Fruit fly (Drosophila melanogaster) whole organism, prepupa: ENCODE results near the gene CG33766.

Source experiments
- Blimp-1 ChIP-seq: fragments of 200-800 bp; sonication (Bioruptor generic); optimal IDR thresholded peaks from 3 replicates; lab custom pipeline; 2017; ENCODE audit warnings: missing biosample characterization, missing genetic modification characterization, mild to moderate bottlenecking, moderate library complexity, missing genetic modification reagents
- CG10631 ChIP-seq: fragments of 200-800 bp; sonication (Bioruptor generic); optimal IDR thresholded peaks from 2 replicates; lab custom pipeline; 2016; ENCODE audit warnings: missing biosample characterization, missing genetic modification characterization
- CG11762 ChIP-seq: fragments of 200-800 bp; sonication (Bioruptor generic); optimal IDR thresholded peaks from 3 replicates; lab custom pipeline; 2016; ENCODE audit warnings: missing biosample characterization, missing genetic modification characterization; ENCODE audit not compliant: insufficient read depth
- CG11902 ChIP-seq: fragments of 200-800 bp; sonication (Bioruptor generic); optimal IDR thresholded peaks from 3 replicates; lab custom pipeline; 2016; ENCODE audit warnings: missing biosample characterization, missing genetic modification characterization
- CG15336 ChIP-seq: fragments of 200-800 bp; sonication (Bioruptor generic); IDR thresholded peaks from 2 replicates; pipeline ENCODE4 v1.3.6; 2022; ENCODE audit warnings: missing biosample characterization, missing genetic modification characterization
- CG1621 ChIP-seq: fragments of 200-800 bp; sonication (Bioruptor generic); optimal IDR thresholded peaks from 3 replicates; lab custom pipeline; 2018; ENCODE audit warnings: missing biosample characterization, mild to moderate bottlenecking, missing genetic modification characterization
- CG3032 ChIP-seq: fragments of 200-800 bp; optimal IDR thresholded peaks from 2 replicates; lab custom pipeline; 2019; ENCODE audit warnings: missing biosample characterization, mild to moderate bottlenecking, missing genetic modification characterization, moderate library complexity
- CG34406 ChIP-seq: fragments of 200-800 bp; sonication (Bioruptor generic); optimal IDR thresholded peaks from 3 replicates; lab custom pipeline; 2016; ENCODE audit warnings: missing biosample characterization, missing genetic modification characterization
- CG3919 ChIP-seq: fragments of 200-800 bp; sonication (Bioruptor generic); optimal IDR thresholded peaks from 3 replicates; lab custom pipeline; 2016; ENCODE audit warnings: missing biosample characterization, missing genetic modification characterization
- CG4318 ChIP-seq: fragments of 200-800 bp; sonication (Bioruptor generic); optimal IDR thresholded peaks from 3 replicates; lab custom pipeline; 2017; ENCODE audit warnings: missing biosample characterization, mild to moderate bottlenecking, missing genetic modification characterization
- CG6276 ChIP-seq: fragments of 200-800 bp; sonication (Bioruptor generic); optimal IDR thresholded peaks from 2 replicates; lab custom pipeline; 2017; ENCODE audit warnings: missing biosample characterization, mild to moderate bottlenecking, missing genetic modification characterization
- CG6854 ChIP-seq: fragments of 200-800 bp; sonication (Bioruptor generic); optimal IDR thresholded peaks from 2 replicates; lab custom pipeline; 2017; ENCODE audit warnings: missing biosample characterization, mild to moderate bottlenecking, missing genetic modification characterization
- CG7368 ChIP-seq: fragments of 200-800 bp; sonication (Bioruptor generic); optimal IDR thresholded peaks from 3 replicates; lab custom pipeline; 2016; ENCODE audit warnings: missing biosample characterization, missing genetic modification characterization
- CG8119 ChIP-seq: fragments of 200-800 bp; sonication (Bioruptor generic); IDR thresholded peaks from 3 replicates; pipeline ENCODE4 v1.3.6; 2022; ENCODE audit warnings: missing biosample characterization, missing genetic modification characterization
- CG8319 ChIP-seq: fragments of 200-800 bp; sonication (Bioruptor generic); optimal IDR thresholded peaks from 3 replicates; lab custom pipeline; 2016; ENCODE audit warnings: missing biosample characterization, missing genetic modification characterization
- CG8632 ChIP-seq: fragments of 200-800 bp; sonication (Bioruptor generic); optimal IDR thresholded peaks from 3 replicates; lab custom pipeline; 2016; ENCODE audit warnings: missing biosample characterization, missing genetic modification characterization
- CG9139 ChIP-seq: fragments of 200-800 bp; sonication (Bioruptor generic); optimal IDR thresholded peaks from 3 replicates; lab custom pipeline; 2017; ENCODE audit warnings: missing biosample characterization, mild to moderate bottlenecking, missing genetic modification characterization
- Eip93F ChIP-seq: fragments of 200-800 bp; sonication (Bioruptor generic); optimal IDR thresholded peaks from 2 replicates; lab custom pipeline; 2016; ENCODE audit warnings: missing biosample characterization, mild to moderate bottlenecking, missing genetic modification characterization
- Ets21C ChIP-seq: fragments of 200-800 bp; sonication (Bioruptor generic); optimal IDR thresholded peaks from 3 replicates; lab custom pipeline; 2016; ENCODE audit warnings: missing biosample characterization, missing genetic modification characterization
- Ets96B ChIP-seq: fragments of 200-800 bp; optimal IDR thresholded peaks from 2 replicates; lab custom pipeline; 2019; ENCODE audit warnings: missing biosample characterization, mild to moderate bottlenecking, missing genetic modification characterization, moderate library complexity
- Gug ChIP-seq: fragments of 200-800 bp; sonication (Bioruptor generic); IDR thresholded peaks from 2 replicates; pipeline ENCODE4 v1.3.6; 2022; ENCODE audit warnings: missing biosample characterization, missing genetic modification characterization
- Hr38 ChIP-seq: sonication (Bioruptor generic); optimal IDR thresholded peaks from 2 replicates; lab custom pipeline; 2016; ENCODE audit warnings: missing biosample characterization, missing genetic modification characterization
- Hr39 ChIP-seq: fragments of 200-800 bp; sonication (Bioruptor generic); optimal IDR thresholded peaks from 2 replicates; lab custom pipeline; 2016; ENCODE audit warnings: missing biosample characterization, missing genetic modification characterization
- Met ChIP-seq: fragments of 200-800 bp; sonication (Bioruptor generic); optimal IDR thresholded peaks from 3 replicates; lab custom pipeline; 2016; ENCODE audit warnings: missing biosample characterization, missing genetic modification characterization
- OdsH ChIP-seq: fragments of 200-800 bp; sonication (Bioruptor generic); optimal IDR thresholded peaks from 3 replicates; lab custom pipeline; 2016; ENCODE audit warnings: missing biosample characterization, missing genetic modification characterization
- Sox15 ChIP-seq: fragments of 200-800 bp; sonication (Bioruptor generic); optimal IDR thresholded peaks from 3 replicates; lab custom pipeline; 2016; ENCODE audit warnings: missing biosample characterization, missing genetic modification characterization
- acj6 ChIP-seq: fragments of 200-800 bp; sonication (Bioruptor generic); optimal IDR thresholded peaks from 3 replicates; lab custom pipeline; 2016; ENCODE audit warnings: missing biosample characterization, missing genetic modification characterization
- dsx ChIP-seq: fragments of 200-800 bp; optimal IDR thresholded peaks from 3 replicates; lab custom pipeline; 2019; ENCODE audit warnings: missing biosample characterization, mild to moderate bottlenecking, missing genetic modification characterization, moderate library complexity; ENCODE audit not compliant: poor library complexity, severe bottlenecking
- eg ChIP-seq: fragments of 200-800 bp; sonication (Bioruptor generic); IDR thresholded peaks from 3 replicates; pipeline ENCODE4 v1.3.6; 2022; ENCODE audit warnings: missing biosample characterization, missing genetic modification characterization
- esn ChIP-seq: fragments of 200-800 bp; sonication (Bioruptor generic); optimal IDR thresholded peaks from 2 replicates; lab custom pipeline; 2016; ENCODE audit warnings: missing biosample characterization, mild to moderate bottlenecking, missing genetic modification characterization, moderate library complexity
- pdm3 ChIP-seq: fragments of 200-800 bp; sonication (Bioruptor generic); optimal IDR thresholded peaks from 3 replicates; lab custom pipeline; 2016; ENCODE audit warnings: missing biosample characterization, missing genetic modification characterization
- salr ChIP-seq, 2 experiments: fragments of 200-800 bp; sonication (Bioruptor generic); optimal IDR thresholded peaks; 3 replicates each; lab custom pipeline; 2016 to 2018; ENCODE audit warnings: missing biosample characterization in 2 of 2, missing genetic modification characterization in 2 of 2, mild to moderate bottlenecking in 1 of 2
- svp ChIP-seq: fragments of 200-800 bp; sonication (Bioruptor generic); peaks from one replicate; lab custom pipeline; 2016; ENCODE audit warnings: missing biosample characterization, missing genetic modification characterization
- vri ChIP-seq: fragments of 200-800 bp; sonication (Bioruptor generic); optimal IDR thresholded peaks from 3 replicates; lab custom pipeline; 2016; ENCODE audit warnings: missing biosample characterization, mild to moderate bottlenecking, missing genetic modification characterization

The CG33766 gene

DNA sequence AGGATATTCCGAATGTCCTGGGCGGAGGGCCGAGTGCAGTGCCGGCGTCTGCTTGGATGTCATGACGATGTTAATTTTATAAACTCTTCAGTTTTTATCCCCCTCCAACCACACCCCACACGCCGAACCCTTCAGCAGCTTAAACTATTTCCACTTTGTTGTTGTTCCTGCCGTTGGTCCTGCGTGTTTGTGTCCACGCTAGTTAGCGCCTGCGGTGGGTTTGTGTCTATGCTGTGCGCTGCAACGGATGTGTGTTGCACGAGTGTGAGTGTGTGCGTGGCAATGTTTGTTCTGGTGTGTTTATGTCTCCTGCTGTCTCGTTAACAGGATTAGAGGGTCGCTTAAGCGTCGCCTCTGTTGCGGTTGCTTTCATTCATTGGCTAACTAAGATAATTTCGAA, 28.6 kb upstream of the CG33766 start:
- TF ChIP-seq CG11902 (GFP tag; lab: Kevin White, UChicago), result no peak
- no peak for TF ChIP-seq CG10631 (GFP tag; lab: Kevin White, UChicago)
- TF ChIP-seq CG15336, result no peak
- TF ChIP-seq CG6854 (GFP tag; lab: Kevin White, UChicago), result no peak
- no peak for TF ChIP-seq CG4318
- no peak for TF ChIP-seq Ets21C (GFP tag; lab: Kevin White, UChicago)
- no peak for TF ChIP-seq acj6 (GFP tag; lab: Kevin White, UChicago)

DNA sequence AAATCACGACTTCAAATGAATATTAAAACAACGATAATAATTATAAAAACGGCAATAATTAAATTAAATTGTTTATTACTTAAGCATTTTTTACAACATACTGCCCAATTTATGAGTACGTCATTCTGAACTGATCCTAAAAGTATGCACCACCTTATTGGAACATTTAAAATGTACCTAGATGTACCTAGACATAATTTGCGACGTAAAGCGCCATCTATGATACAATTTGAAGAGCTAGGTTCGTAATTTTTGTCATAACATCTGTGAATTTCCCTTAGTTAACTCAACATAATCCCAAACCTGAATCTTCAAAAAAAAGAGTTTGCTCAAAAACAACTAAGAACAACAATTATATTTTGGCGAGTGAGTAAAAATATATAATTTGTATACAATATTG, 11.3 kb upstream of the CG33766 start:
- no peak for TF ChIP-seq Met (GFP tag; lab: Kevin White, UChicago)
- TF ChIP-seq esn (GFP tag; lab: Kevin White, UChicago), result no peak
- no peak for TF ChIP-seq CG7368
- TF ChIP-seq Eip93F (GFP tag; lab: Kevin White, UChicago), result no peak
- TF ChIP-seq salr (GFP tag; optimal IDR thresholded peaks at IDR 0.05; lab: Kevin White, UChicago), result no peak
- no peak for TF ChIP-seq Hr39 (GFP tag; lab: Kevin White, UChicago)
- TF ChIP-seq Ets96B (tag; lab: Kevin White, UChicago), result no peak
- TF ChIP-seq CG8632 (GFP tag; lab: Kevin White, UChicago), result no peak
- TF ChIP-seq OdsH (GFP tag; lab: Kevin White, UChicago), result no peak
- no peak for TF ChIP-seq acj6 (GFP tag; lab: Kevin White, UChicago)
- TF ChIP-seq CG9139 (GFP tag; lab: Kevin White, UChicago), result no peak
- TF ChIP-seq CG3032 (tag; lab: Kevin White, UChicago), result no peak

DNA sequence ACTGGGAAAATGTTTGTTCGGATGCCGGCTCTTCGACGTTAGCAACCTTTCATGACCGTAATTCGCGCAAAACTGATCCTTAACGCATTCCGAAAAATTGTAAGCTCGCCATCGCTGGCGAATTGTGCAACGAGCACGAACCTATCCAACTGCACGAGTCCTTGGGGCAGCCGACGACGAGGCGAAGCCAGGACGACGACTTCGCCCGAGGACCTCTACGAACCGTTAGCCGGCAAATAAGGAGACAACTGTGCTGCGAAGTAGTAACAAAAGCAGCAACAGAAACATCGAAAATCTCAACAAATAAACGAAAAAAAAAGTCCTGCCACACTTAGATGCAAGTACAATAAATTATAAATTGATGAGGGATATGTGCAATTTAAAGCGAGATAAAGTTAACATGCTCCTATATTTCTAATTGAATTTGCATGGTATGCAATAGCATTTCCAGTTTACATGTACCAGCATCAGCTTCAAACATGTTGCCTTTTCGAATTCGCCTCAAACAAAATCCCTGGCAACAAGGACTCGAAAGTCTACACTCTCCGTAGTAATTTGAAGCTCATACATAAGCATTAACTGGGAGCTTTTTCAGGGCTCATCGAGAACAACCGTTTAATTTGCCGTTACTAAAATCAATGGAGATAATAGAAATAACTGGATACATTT, 7.4 kb upstream of the CG33766 start, which contains the start of gene CG14459:
TSS of gene CG14459 (minus strand) at position 51 of the 669 bp plus-strand sequence.
- no peak for TF ChIP-seq svp (GFP tag; lab: Kevin White, UChicago)
- no peak for TF ChIP-seq CG4318
- TF ChIP-seq OdsH (GFP tag; lab: Kevin White, UChicago), result no peak
- no peak for TF ChIP-seq dsx
- no peak for TF ChIP-seq CG34406 (GFP tag; lab: Kevin White, UChicago)
- TF ChIP-seq vri (GFP tag; lab: Kevin White, UChicago), result no peak
- no peak for TF ChIP-seq eg (GFP tag; lab: Robert Waterston, UW)
- no peak for TF ChIP-seq pdm3 (GFP tag; lab: Kevin White, UChicago)
- TF ChIP-seq Hr38, result no peak
- TF ChIP-seq Sox15 (GFP tag; lab: Kevin White, UChicago), result no peak
- no peak for TF ChIP-seq CG10631 (GFP tag; lab: Kevin White, UChicago)
- TF ChIP-seq CG3919 (GFP tag; lab: Kevin White, UChicago), result no peak
- TF ChIP-seq CG11762, result no peak
- no peak for TF ChIP-seq CG1621
- TF ChIP-seq CG6276 (GFP tag; lab: Kevin White, UChicago), result no peak
- no peak for TF ChIP-seq CG15336
- TF ChIP-seq Gug, result no peak
- TF ChIP-seq CG8119, result no peak
- TF ChIP-seq Blimp-1 (GFP tag; lab: Kevin White, UChicago), result no peak

DNA sequence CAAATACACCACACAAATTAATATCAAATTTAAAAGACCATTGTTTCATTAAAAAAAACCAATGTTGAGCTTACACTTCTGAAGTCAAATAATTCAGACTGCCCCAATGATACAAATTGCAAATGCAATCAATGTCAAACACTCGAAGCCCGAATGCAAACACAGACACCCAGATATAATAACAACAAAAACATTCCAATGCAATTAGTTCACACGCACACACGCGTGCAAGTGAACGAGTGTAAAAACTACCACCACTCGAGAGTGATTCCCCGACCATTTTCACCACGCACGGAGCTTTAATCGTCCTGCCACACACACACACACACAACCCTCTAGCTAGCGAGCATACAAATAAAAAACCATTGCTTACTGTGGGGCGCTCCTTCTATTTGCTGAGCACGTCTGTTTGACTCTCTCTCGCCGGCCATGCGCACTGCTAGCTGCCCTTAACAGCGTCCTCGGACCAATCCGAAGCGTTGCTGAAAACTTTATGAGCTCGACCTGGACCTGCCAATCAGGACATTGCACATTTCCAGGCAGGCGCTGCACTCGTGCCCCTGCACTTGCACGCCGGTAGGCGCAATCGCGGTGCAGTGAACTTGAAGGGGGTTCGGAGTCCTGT, 3.0 kb upstream of the CG33766 start:
- TF ChIP-seq CG8319 (GFP tag; lab: Kevin White, UChicago), result no peak
